Worm (Caenorhabditis elegans): ENCODE data around the gene pudl-1.

- no peak for TF ChIP-seq lsy-2 (tag; optimal IDR thresholded peaks at IDR 0.05)
- no peak for TF ChIP-seq pha-4 (tag; optimal IDR thresholded peaks at IDR 0.05)
- no peak for TF ChIP-seq snpc-4 (tag; optimal IDR thresholded peaks at IDR 0.05)
- TF ChIP-seq ztf-11 (tag; optimal IDR thresholded peaks at IDR 0.05), result no peak
- TF ChIP-seq nhr-76 (tag; optimal IDR thresholded peaks at IDR 0.05), result no peak
- no peak for TF ChIP-seq nhr-237 (tag; optimal IDR thresholded peaks at IDR 0.05)
- no peak for TF ChIP-seq mab-5 (tag; optimal IDR thresholded peaks at IDR 0.05)
Measured at ce11 chrIV:2864743-2865142, 32.0 kb downstream of the pudl-1 start, which contains the start of gene Y54G2A.16.

All from whole organism, mixed stage, embryonic.